Worm (Caenorhabditis elegans): Measurements from ENCODE around the gene C54D10.5.

- no peak for TF ChIP-seq set-16 (GFP tag; IDR thresholded peaks at IDR 0.05)
- no peak for TF ChIP-seq mdl-1 (tag; optimal IDR thresholded peaks at IDR 0.05)
Observed at ce11 chrV:12478111-12478510, 49.0 kb downstream of the C54D10.5 start, which contains the start of gene atn-1.

All from whole organism, L4 larva.